Worm (Caenorhabditis elegans): ENCODE results near the gene sru-35.
A peak's percentile ranks its signal among the peaks of the same experiment; 100 is the strongest.
"Not testable (repeated sequence)": the region's sequence is repeated elsewhere in the genome, so short reads cannot be mapped to it uniquely, and the experiment has no call there.

sru-35 gene

DNA sequence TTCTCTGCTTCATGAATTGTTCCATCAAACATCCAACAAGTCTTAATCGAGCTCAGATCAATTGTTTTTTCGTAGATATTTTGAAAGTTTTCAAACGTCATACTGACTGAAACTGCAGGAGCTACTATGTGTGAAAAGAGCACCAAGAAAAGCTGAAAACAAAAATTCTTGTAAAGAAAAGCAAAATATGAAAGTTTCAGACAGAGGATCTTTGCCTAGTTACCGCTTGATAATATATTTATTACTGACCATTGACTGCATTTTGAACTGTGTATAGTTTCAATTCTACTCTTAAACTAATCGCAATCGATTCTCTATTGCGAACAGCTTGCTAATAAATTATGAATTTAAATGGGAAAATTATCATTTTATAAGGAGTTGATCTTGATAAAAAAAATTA lies 8.2 kb upstream of the sru-35 start, which contains the start of gene clec-182:
Gene clec-182 (minus strand): TSS at position 101 of the 400 bp plus-strand sequence.
- TF ChIP-seq nhr-12 (tag; optimal IDR thresholded peaks at IDR 0.05) = no peak
- TF ChIP-seq unc-39 (tag; optimal IDR thresholded peaks at IDR 0.05) = no peak
- TF ChIP-seq cnd-1 (tag; optimal IDR thresholded peaks at IDR 0.05) = no peak
- no peak for TF ChIP-seq drap-1 (GFP tag; optimal IDR thresholded peaks at IDR 0.05)
- no peak for TF ChIP-seq lin-13 (tag; optimal IDR thresholded peaks at IDR 0.05)
- no peak for TF ChIP-seq hlh-1 (tag; optimal IDR thresholded peaks at IDR 0.05)
- no peak for TF ChIP-seq unc-120 (tag; optimal IDR thresholded peaks at IDR 0.05; ENCODE audit: poor library complexity, severe bottlenecking)
- no peak for TF ChIP-seq nhr-28 (tag; optimal IDR thresholded peaks at IDR 0.05)
- no peak for TF ChIP-seq lsy-2 (tag; optimal IDR thresholded peaks at IDR 0.05)
- TF ChIP-seq nhr-2 (tag; optimal IDR thresholded peaks at IDR 0.05) = no peak

ce11 chrIV:8796246-8796645 lies 6.2 kb upstream of the sru-35 start:
- TF ChIP-seq ceh-39 (tag; optimal IDR thresholded peaks at IDR 0.05) (no peak), mep-1 (tag; optimal IDR thresholded peaks at IDR 0.05) (no peak), nhr-28 (tag; optimal IDR thresholded peaks at IDR 0.05) (no peak), pha-4 (tag; optimal IDR thresholded peaks at IDR 0.05) (no peak), ces-1 (GFP tag; optimal IDR thresholded peaks at IDR 0.05) (peak; percentile 50), blmp-1 (tag; optimal IDR thresholded peaks at IDR 0.05) (no peak)

DNA sequence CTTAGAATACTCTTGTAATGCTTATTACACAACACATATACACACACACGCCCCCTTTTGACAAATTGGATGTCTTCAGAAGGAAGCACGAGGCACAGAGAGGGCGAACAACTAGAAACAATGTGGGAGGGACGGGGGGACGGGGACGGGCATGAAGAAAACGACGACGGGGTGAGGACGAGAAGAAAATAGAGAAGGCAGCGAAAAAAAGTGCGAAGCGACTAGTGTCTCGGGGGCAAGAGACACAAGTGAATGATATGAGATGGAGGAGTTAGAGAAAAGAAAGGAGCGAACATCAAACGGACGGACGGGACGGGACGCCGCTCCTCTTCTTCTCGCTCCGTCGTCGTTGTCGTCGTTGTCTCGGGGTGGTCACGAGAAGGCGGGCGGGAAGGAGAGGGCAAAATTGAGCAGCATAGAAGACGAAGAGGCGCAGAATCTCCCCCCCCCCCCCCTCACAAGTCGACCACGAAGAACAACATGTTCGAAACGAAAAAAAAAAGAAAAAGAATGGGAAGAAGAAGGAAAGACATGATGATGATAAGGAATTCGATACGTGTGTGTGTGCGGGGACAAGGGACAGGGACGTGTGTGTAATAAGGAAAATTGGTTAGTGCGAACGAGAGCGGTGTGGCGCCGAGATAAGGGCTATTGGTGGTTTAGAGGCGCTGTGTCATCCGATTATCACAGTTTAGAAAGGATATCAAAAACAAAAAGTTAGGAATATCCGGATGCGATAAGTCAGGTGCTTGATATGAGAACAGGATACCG lies 5.0 kb upstream of the sru-35 start:
- peak; percentile 52 for TF ChIP-seq ceh-83 (GFP tag; optimal IDR thresholded peaks at IDR 0.05)
- TF ChIP-seq sptf-1 (tag; optimal IDR thresholded peaks at IDR 0.05) = peak; percentile 35
- TF ChIP-seq unc-120 (tag; optimal IDR thresholded peaks at IDR 0.05; ENCODE audit: poor library complexity, severe bottlenecking) = peak; percentile 18
- TF ChIP-seq pha-4 (tag; optimal IDR thresholded peaks at IDR 0.05) = no peak

DNA sequence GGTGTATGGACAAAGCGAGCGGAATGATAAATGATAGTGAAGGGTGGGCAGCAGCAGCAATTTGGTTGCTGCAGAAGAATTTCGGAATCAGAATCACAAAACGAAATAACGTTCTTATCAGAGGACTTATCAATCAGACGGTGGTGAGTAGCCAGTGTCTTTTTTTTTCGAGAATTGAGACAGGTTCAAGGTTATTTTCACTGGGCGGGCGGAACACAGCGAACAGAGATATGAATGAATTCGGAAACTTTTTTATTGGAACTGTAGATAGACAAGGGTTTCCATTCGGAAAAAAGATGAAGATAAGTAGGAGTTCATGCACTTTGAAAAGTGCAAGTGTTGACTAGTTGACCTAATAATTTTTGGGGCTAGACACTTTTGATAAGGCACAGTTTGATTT lies 3.2 kb upstream of the sru-35 start:
- no peak for TF ChIP-seq nhr-237 (tag; optimal IDR thresholded peaks at IDR 0.05)
- no peak for TF ChIP-seq M03D4.4 (tag; optimal IDR thresholded peaks at IDR 0.05)
- TF ChIP-seq blmp-1 (tag; optimal IDR thresholded peaks at IDR 0.05) = no peak
- no peak for TF ChIP-seq ceh-39 (tag; optimal IDR thresholded peaks at IDR 0.05)
- TF ChIP-seq nhr-2 (tag; optimal IDR thresholded peaks at IDR 0.05) = no peak
- no peak for TF ChIP-seq drap-1 (GFP tag; optimal IDR thresholded peaks at IDR 0.05)
- no peak for TF ChIP-seq bed-3 (GFP tag; optimal IDR thresholded peaks at IDR 0.05)
- TF ChIP-seq ces-1 (GFP tag; optimal IDR thresholded peaks at IDR 0.05) = no peak
- no peak for TF ChIP-seq ceh-43 (GFP tag; optimal IDR thresholded peaks at IDR 0.05)
- no peak for TF ChIP-seq unc-39 (tag; optimal IDR thresholded peaks at IDR 0.05)
- TF ChIP-seq nhr-76 (tag; optimal IDR thresholded peaks at IDR 0.05) = no peak
- TF ChIP-seq ham-2 (GFP tag; optimal IDR thresholded peaks at IDR 0.05) = no peak
- TF ChIP-seq ztf-11 (tag; optimal IDR thresholded peaks at IDR 0.05) = no peak

ce11 chrIV:8792808-8793207 lies 2.8 kb upstream of the sru-35 start, which contains the start of gene C33D9.3:
Gene C33D9.3 (minus strand): TSS chrIV:8792908.
- no peak for TF ChIP-seq nhr-28 (tag; optimal IDR thresholded peaks at IDR 0.05)
- no peak for TF ChIP-seq mls-2 (tag; optimal IDR thresholded peaks at IDR 0.05)
- TF ChIP-seq drap-1 (GFP tag; optimal IDR thresholded peaks at IDR 0.05) = no peak
- no peak for TF ChIP-seq ceh-83 (GFP tag; optimal IDR thresholded peaks at IDR 0.05)
- TF ChIP-seq sem-2 (GFP tag; optimal IDR thresholded peaks at IDR 0.05) = no peak
- no peak for TF ChIP-seq elt-3 (tag; optimal IDR thresholded peaks at IDR 0.05)
- no peak for TF ChIP-seq bed-3 (GFP tag; optimal IDR thresholded peaks at IDR 0.05)
- no peak for TF ChIP-seq blmp-1 (tag; optimal IDR thresholded peaks at IDR 0.05)
- TF ChIP-seq sptf-1 (tag; optimal IDR thresholded peaks at IDR 0.05) = no peak

- TF ChIP-seq sem-2 (GFP tag; optimal IDR thresholded peaks at IDR 0.05); ztf-11 (tag; optimal IDR thresholded peaks at IDR 0.05); elt-1 (tag; optimal IDR thresholded peaks at IDR 0.05; ENCODE audit: borderline replicate concordance, insufficient read depth): not testable (repeated sequence)
Observed at ce11 chrIV:8788048-8788447, 2.0 kb downstream of the sru-35 start, which contains the start of gene C33D9.10. Gene C33D9.10 (minus strand): TSS chrIV:8788148.
